Worm (Caenorhabditis elegans) whole organism, L4/young adult: ENCODE measurements around the gene F08G5.3.

Experiments used
- W03F9.2 ChIP-seq: fragments of 150-350 bp; optimal IDR thresholded peaks from 2 replicates; lab custom pipeline; 2014; ENCODE audit warnings: missing biosample characterization, missing genetic modification characterization
- dao-5 ChIP-seq: sonication (generic microtip); optimal IDR thresholded peaks from 2 replicates; lab custom pipeline; 2016; ENCODE audit warnings: missing genotype, missing genetic modification characterization, moderate library complexity, missing compliant biosample characterization
- him-1 ChIP-seq: sonication (generic microtip); optimal IDR thresholded peaks from 2 replicates; lab custom pipeline; 2016; ENCODE audit warnings: missing genotype, missing genetic modification reagents, missing genetic modification characterization, missing compliant biosample characterization

ce11 chrIV:12429504-12429903, 12.1 kb upstream of the F08G5.3 start:
- TF ChIP-seq him-1 (tag; lab: Kevin White, UChicago) (no peak), W03F9.2 (tag; lab: Kevin White, UChicago) (no peak), dao-5 (no peak)
